Worm (Caenorhabditis elegans): ENCODE data around the gene ZK673.2.
"Not testable (repeated sequence)": the region's sequence is repeated elsewhere in the genome, so short reads cannot be mapped to it uniquely, and the experiment has no call there.

Gene ZK673.2

ce11 chrII:10486738-10487137 is 38.7 kb downstream of the ZK673.2 start, which contains the start of gene ZK666.15:
ZK666.15 (plus strand) TSS chrII:10487038.
- TF ChIP-seq rnt-1 (tag; optimal IDR thresholded peaks at IDR 0.05) (no peak), mdl-1 (tag; optimal IDR thresholded peaks at IDR 0.05) (no peak), F16B12.6 (tag; optimal IDR thresholded peaks at IDR 0.05) (no peak), swsn-7 (tag; optimal IDR thresholded peaks at IDR 0.05) (no peak), pax-3 (tag; optimal IDR thresholded peaks at IDR 0.05) (no peak), C04F5.9 (tag; optimal IDR thresholded peaks at IDR 0.05) (no peak), lir-3 (tag; optimal IDR thresholded peaks at IDR 0.05; ENCODE audit: poor library complexity) (no peak), efl-3 (GFP tag; optimal IDR thresholded peaks at IDR 0.05) (no peak), dsc-1 (tag; optimal IDR thresholded peaks at IDR 0.05) (no peak), ces-1 (GFP tag; optimal IDR thresholded peaks at IDR 0.05) (no peak), pag-3 (tag; optimal IDR thresholded peaks at IDR 0.05; ENCODE audit: borderline replicate concordance, insufficient read depth) (no peak), ama-1 (optimal IDR thresholded peaks at IDR 0.05) (no peak), grh-1 (GFP tag; IDR thresholded peaks at IDR 0.05) (no peak)

DNA sequence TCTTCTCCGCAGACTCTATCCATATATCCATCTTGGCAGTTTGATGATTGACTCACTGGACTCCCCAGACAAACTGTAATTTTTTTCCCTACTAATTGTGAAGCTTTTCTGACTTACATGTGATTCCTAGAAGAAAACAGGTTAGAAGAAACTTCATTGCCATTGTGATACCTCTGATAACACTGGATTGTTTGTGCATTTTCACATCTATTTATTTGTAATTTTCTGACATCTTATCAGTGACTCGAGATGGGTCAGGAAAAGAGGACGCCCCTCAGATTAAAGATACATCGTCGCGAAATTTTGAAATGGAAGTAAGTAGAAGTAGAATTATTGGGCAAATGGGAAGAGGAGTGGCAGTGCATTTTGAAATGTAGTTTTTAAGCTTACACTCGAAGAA is 42.3 kb downstream of the ZK673.2 start, which contains the start of gene clec-61:
Gene clec-61, minus strand, starts transcription at position 209 of the 400 bp plus-strand sequence.
- TF ChIP-seq efl-3 (GFP tag; optimal IDR thresholded peaks at IDR 0.05) (no peak), ceh-90 (tag; optimal IDR thresholded peaks at IDR 0.05) (no peak), elt-2 (tag; optimal IDR thresholded peaks at IDR 0.05) (peak; percentile 13)

DNA sequence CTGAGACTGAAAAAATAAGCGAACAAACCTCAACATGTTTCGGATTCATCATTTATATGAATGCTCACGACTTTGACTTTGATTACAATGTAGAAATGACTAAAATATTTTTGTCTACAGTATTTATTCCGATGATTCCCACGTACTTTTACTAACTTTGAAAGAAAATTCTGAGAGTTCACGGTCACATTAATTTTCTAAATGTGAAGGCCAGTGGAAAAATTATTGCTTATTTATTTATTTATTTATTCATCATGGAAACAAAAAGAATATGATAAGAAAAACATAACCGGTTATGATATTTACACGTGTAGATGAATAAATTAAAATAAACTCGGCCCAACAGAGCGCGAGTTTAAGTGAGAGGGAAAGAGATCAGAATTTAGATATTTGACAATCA is 45.0 kb downstream of the ZK673.2 start, which contains the start of gene ZK666.8:
Gene ZK666.8, minus strand, starts transcription at position 101 of the 400 bp plus-strand sequence.
- TF ChIP-seq sptf-1 (tag; optimal IDR thresholded peaks at IDR 0.05); nhr-11 (tag; optimal IDR thresholded peaks at IDR 0.05); ceh-63 (GFP tag; optimal IDR thresholded peaks at IDR 0.05): not testable (repeated sequence)

DNA sequence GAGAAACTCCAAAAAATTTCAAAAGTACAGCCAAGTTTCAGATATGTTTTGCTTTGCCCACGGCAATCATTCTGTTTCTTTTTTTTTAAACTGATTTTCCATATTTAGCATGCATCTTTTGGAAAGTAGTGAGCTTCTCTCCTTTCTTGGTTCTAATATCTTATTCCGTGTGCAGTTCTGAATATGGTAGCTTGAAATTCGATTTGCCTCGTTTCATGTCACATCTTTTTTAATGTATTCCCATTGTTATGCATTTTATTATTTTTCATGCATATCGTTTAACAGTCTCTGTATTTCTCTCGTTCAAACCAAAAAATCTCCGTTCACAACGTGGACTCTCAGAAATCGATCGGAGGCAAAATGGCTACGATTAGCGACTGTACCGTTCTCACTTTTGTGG is 46.4 kb downstream of the ZK673.2 start, which contains the start of gene ZK666.14:
Gene ZK666.14, plus strand, starts transcription at position 301 of the 400 bp plus-strand sequence.
- TF ChIP-seq irx-1 (tag; optimal IDR thresholded peaks at IDR 0.05): no peak
- TF ChIP-seq hlh-17 (GFP tag; optimal IDR thresholded peaks at IDR 0.05; ENCODE audit: borderline replicate concordance): no peak
- no peak for TF ChIP-seq mef-2 (tag; optimal IDR thresholded peaks at IDR 0.05)
- no peak for TF ChIP-seq nhr-237 (tag; optimal IDR thresholded peaks at IDR 0.05)
- no peak for TF ChIP-seq nhr-71 (tag; optimal IDR thresholded peaks at IDR 0.05)
- no peak for TF ChIP-seq dsc-1 (tag; optimal IDR thresholded peaks at IDR 0.05)
- TF ChIP-seq nhr-11 (tag; optimal IDR thresholded peaks at IDR 0.05): no peak
- no peak for TF ChIP-seq aha-1 (tag; optimal IDR thresholded peaks at IDR 0.05)
- no peak for TF ChIP-seq nhr-84 (tag; optimal IDR thresholded peaks at IDR 0.05)
- no peak for TF ChIP-seq ceh-8 (GFP tag; optimal IDR thresholded peaks at IDR 0.05)
- no peak for TF ChIP-seq nhr-28 (tag; optimal IDR thresholded peaks at IDR 0.05)

DNA sequence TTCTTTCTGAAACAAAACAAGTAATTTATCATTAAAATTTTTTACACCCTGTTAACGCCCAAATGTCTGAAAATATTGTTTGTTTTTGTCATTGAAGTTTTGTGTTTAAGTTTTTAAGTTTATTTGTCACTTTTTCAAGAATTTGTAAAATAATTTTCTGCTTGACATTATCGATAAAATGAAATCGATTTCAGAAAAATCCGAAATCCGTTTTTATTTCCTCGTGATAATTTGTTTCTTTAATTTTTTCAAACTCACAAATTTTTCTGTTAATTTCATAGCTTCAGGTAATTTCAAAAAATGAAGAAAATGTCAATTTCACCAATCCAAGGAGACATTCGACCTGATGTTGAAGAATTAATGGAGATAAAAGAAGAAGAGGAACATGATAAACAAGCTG is 47.8 kb downstream of the ZK673.2 start, which contains the start of gene ZK666.12:
Gene ZK666.12, plus strand, starts transcription at position 301 of the 400 bp plus-strand sequence.
- TF ChIP-seq nhr-76 (tag; optimal IDR thresholded peaks at IDR 0.05): no peak
- no peak for TF ChIP-seq fkh-4 (tag; optimal IDR thresholded peaks at IDR 0.05; ENCODE audit: borderline replicate concordance)
- TF ChIP-seq jun-1 (tag; optimal IDR thresholded peaks at IDR 0.05): no peak
- no peak for TF ChIP-seq ztf-11 (tag; optimal IDR thresholded peaks at IDR 0.05)
- TF ChIP-seq lsy-2 (tag; optimal IDR thresholded peaks at IDR 0.05): no peak
- TF ChIP-seq irx-1 (tag; optimal IDR thresholded peaks at IDR 0.05): no peak
- TF ChIP-seq nhr-11 (tag; optimal IDR thresholded peaks at IDR 0.05): no peak
- no peak for TF ChIP-seq nhr-28 (tag; optimal IDR thresholded peaks at IDR 0.05)
